Fruit fly (Drosophila melanogaster) whole organism, larva: Measurements from ENCODE around the gene TfIIB.

Experiments
- noc ChIP-seq: fragments of 200-800 bp; sonication (Bioruptor generic); optimal IDR thresholded peaks from 3 replicates; lab custom pipeline; 2019; ENCODE audit warnings: missing biosample characterization, mild to moderate bottlenecking, missing genetic modification characterization, moderate library complexity

The TfIIB gene

DNA sequence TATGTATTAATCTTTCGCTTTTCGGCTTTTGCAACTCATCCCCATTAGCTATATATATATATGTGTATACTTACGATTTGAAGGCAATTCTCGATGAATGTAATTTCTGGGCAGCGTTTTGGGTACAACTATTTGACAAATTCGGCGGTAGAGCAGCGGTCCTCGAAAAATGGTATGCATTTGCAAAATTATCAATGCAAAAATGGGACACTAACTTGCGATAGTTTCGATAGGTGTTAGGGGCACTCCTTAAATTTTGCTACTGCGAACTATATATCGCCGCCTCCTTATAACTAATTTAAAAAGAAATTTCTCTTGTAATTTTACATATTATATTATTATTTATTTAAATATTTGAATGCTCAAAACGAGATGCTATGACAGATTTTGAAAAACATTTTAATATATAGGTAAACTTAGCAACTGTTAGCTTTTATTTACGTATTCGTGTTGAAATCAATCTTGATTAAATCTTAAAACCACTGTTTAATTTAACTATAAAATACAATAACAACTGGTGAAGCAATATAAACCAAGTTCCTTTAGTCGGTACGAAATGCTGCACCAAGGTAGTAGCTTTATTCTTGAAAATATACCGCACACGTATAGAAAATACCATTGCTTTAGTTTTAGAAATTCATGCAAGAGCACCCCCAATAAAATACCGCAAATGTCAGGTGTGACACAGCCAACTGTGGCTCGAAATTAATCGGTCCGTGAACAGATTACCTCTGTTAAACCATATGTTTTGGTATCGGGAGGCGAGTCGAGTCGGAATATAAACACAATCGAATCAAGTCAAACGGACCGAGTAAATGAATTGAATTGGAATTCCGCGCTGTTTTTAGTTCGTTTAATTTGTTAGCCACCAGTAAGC lies 17.6 kb upstream of the TfIIB start, which contains the start of the genes CG5355 and Klp31E:
Gene CG5355 (minus strand): TSS at position 213 of the 877 bp plus-strand sequence.
Gene Klp31E (plus strand): TSS at position 767 of the 877 bp plus-strand sequence.
- TF ChIP-seq noc (tag; lab: Kevin White, UChicago), result no peak

DNA sequence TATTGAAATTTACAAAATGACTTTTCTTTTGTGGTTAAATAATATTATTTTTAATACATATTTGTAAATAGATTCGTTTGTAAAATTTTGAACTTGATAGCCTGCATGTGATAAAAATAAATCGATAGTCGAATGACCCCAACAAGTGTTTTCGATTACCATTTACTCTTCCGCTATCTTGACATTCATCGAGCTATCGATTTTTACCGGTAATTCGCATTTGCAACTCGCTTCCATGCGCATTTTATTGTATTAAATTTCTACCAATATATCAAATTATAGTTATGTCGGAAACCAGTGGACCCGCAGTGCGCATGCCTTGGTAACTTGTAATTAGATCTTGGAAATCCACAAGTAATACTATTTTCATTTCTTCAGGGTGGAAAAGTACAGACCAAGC lies 12.2 kb upstream of the TfIIB start, which contains the start of gene RfC3:
Gene RfC3 (plus strand): TSS at position 210 of the 400 bp plus-strand sequence.
- no peak for TF ChIP-seq noc (tag; lab: Kevin White, UChicago)

- TF ChIP-seq noc (tag; lab: Kevin White, UChicago), result no peak
These were observed 8.2 kb upstream of the TfIIB start, which contains the start of the genes pie and Wdfy2 for dm6 chr2L:10422643-10423606. pie (minus strand) TSS chr2L:10422780. Wdfy2 (plus strand) TSS chr2L:10423291.

DNA sequence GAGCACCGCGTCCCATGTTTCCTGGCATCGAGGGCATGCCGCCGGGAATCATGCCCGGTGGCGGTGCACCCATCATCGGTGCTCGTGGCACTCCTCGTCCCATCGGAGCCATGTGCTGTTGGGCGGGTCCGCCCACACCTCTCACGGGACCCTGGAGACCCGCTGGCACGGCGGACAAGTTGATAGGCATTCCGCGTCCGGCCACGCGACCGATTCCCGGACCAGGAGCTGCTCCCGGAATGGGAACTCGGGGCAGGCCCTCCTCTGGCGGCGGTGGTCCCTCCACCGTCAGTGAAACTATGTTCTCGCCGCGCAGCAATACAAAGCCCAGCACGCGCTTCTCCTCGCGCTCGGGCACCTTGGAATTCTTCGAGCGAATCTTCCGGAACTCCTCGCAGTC lies 5.5 kb upstream of the TfIIB start:
- no peak for TF ChIP-seq noc (tag; lab: Kevin White, UChicago)

DNA sequence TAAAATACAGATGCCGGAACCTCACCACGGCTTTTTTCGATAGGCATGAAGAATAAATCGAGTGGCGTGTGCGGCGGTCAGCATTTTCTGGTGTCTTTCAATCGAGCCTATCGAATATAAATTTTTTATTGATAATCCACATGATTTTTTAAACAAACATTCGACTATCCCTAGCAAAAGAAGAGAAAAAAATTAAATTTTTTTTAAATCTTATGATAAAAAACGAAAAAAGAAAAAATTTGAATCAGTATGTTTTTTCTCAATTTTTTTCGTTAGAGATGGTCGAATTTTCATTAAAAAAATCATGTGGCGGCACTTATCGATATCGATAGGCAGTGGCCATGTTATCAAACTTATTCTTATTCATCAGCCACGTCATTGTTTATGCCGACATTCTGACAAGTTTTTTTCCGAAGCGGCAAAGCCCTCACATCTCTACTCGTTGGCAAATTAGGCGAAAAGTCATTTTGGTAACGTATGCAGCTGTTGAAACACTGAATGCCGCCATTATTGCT lies 4.5 kb upstream of the TfIIB start, which contains the start of the genes SmB and KdelR:
Gene SmB (minus strand): TSS at position 94 of the 515 bp plus-strand sequence.
Gene KdelR (plus strand): TSS at position 354 of the 515 bp plus-strand sequence.
- no peak for TF ChIP-seq noc (tag; lab: Kevin White, UChicago)

- TF ChIP-seq noc (tag; lab: Kevin White, UChicago), result peak; percentile 8
These were observed 2.6 kb upstream of the TfIIB start, which contains the start of gene CG5188 for dm6 chr2L:10428528-10428927. CG5188 (plus strand) TSS chr2L:10428829.

- TF ChIP-seq noc (tag; lab: Kevin White, UChicago), result no peak
These were observed 4.5 kb downstream of the TfIIB start, which contains the start of the genes TBC1D16 and holn1 for dm6 chr2L:10435606-10436160. TBC1D16 (minus strand) TSS chr2L:10435656. holn1 (plus strand) TSS chr2L:10435995.

DNA sequence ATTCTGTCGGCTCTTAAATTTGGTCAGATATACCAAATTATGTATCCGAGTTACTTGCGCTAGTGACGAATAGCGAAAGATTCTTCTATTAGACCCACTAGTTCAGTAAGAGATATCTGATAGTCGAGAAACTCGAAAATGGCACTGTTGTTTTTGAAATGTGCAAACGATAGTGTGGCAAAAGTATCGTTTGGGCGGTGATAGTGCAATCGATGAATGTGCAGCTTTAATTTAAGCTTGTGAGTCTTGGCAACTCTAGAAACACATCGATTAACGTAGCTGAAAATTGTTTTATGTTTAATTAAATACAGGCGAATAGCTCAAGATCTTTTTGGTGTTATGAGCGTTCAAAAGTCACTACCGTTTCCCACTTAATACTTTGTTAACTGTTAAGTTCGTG lies 6.2 kb downstream of the TfIIB start, which contains the start of gene STUB1:
Gene STUB1 (plus strand): TSS at position 232 of the 400 bp plus-strand sequence.
- TF ChIP-seq noc (tag; lab: Kevin White, UChicago), result no peak

DNA sequence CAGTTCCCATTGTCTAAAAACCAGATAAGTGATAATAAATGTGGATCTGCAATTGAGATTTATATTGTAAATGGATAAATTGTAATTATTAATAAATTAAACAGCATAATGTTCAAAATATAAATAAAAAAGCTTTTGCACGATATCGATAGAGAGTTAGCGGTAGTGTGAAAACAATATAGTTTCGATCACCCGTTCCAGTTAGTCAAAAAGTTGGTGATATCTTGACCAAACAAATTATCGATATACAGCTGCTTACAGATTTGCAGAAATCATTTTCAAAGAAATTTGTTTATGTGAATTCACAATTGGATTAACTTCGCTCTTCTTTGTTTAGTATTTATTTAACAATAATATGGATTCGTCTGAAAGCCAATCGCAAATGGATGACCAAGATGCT lies 8.0 kb downstream of the TfIIB start, which contains the start of gene Nse4:
Gene Nse4 (plus strand): TSS at position 267 of the 400 bp plus-strand sequence.
- no peak for TF ChIP-seq noc (tag; lab: Kevin White, UChicago)

- TF ChIP-seq noc (tag; lab: Kevin White, UChicago), result no peak
These were observed 11.1 kb downstream of the TfIIB start, which contains the start of gene loh for dm6 chr2L:10442048-10442790. loh (plus strand) TSS chr2L:10442534.

dm6 chr2L:10452296-10452695 lies 21.2 kb downstream of the TfIIB start, which contains the start of gene ppk10:
ppk10 (minus strand) TSS chr2L:10452396.
- no peak for TF ChIP-seq noc (tag; lab: Kevin White, UChicago)

DNA sequence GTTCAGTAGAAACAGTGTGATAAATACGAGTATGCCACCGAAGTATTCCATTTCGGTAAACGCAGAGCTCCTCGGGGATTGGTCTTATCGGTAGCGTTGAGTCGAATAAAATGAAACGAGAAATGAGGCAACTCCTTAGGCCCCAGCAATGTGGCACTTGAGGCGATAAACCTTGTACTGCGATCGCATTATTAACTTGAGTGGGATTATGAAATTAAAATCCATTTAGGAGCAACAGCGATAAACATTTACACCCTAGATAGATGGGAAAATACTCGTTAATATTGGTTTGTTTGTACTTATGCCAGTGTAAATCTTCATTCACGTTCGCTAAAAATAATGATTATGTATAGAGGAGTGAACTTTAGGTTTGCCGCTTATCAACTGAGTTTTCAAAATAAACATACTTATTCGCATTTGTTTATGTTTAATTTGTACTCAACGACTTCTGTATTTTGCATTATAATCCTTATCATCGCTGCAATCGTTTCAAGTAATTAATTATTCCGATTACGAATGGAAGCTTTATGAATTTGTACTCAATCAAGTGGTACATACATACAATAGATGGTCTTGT lies 24.9 kb downstream of the TfIIB start:
- TF ChIP-seq noc (tag; lab: Kevin White, UChicago), result peak; percentile 56

DNA sequence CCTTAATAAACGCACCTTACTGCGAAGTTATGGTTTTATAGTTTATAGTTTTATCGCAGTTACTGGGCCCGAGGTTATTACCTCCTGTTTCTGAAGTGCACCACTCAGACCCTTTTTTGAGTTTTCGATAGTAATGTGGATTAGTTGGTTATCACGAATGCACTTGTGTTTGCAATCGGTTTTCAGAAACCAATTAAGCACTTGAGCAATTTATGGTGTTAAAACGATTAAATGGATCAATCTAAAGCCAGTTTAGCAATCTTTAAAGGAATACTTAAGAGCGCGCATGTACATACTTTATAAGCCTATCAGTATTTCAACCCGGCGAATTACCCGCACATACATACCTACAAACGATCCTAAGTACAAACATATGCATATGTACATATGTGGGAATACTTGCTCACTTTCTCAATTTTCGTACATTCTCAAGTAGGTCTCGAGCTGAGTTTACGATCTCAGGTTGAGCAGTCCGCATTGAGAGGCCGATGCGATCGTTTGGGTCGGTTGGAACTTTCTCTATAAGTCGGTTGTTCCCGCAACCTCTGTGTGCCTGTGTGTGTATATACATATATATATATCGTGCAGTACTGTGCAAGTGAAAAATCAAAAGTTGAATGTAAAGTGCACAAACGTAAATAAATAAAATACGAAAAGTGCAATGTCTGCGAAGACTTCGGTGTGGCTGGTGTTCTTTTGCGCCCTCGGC lies 26.2 kb downstream of the TfIIB start, which contains the start of the genes LManI and LManII:
Gene LManI (minus strand): TSS at position 51 of the 709 bp plus-strand sequence.
Gene LManII (plus strand): TSS at position 468 of the 709 bp plus-strand sequence.
- no peak for TF ChIP-seq noc (tag; lab: Kevin White, UChicago)
